Worm (Caenorhabditis elegans) whole organism, mixed stage, embryonic: ENCODE data around the gene M03B6.3.
A peak's percentile ranks its signal among the peaks of the same experiment; 100 is the strongest.

Experiments
- ces-1 ChIP-seq: fragments of 150-350 bp; optimal IDR thresholded peaks from 2 replicates; lab custom pipeline; 2014; ENCODE audit warnings: missing biosample characterization, missing genetic modification reagents, missing genetic modification characterization
- drap-1 ChIP-seq: fragments of 200-800 bp; sonication (Bioruptor generic); optimal IDR thresholded peaks from 3 replicates; lab custom pipeline; 2018; ENCODE audit warnings: mild to moderate bottlenecking, missing genetic modification characterization, missing compliant biosample characterization
- nhr-76 ChIP-seq: sonication (generic microtip); optimal IDR thresholded peaks from 2 replicates; lab custom pipeline; 2017; ENCODE audit warnings: missing biosample characterization, missing genetic modification characterization
- sptf-1 ChIP-seq: sonication (generic microtip); optimal IDR thresholded peaks from 2 replicates; lab custom pipeline; 2017; ENCODE audit warnings: mild to moderate bottlenecking, missing genetic modification characterization, moderate library complexity, missing compliant biosample characterization
- unc-62 ChIP-seq: fragments of 150-350 bp; optimal IDR thresholded peaks from 2 replicates; lab custom pipeline; 2014; ENCODE audit warnings: missing biosample characterization, missing genetic modification reagents, missing genetic modification characterization

DNA sequence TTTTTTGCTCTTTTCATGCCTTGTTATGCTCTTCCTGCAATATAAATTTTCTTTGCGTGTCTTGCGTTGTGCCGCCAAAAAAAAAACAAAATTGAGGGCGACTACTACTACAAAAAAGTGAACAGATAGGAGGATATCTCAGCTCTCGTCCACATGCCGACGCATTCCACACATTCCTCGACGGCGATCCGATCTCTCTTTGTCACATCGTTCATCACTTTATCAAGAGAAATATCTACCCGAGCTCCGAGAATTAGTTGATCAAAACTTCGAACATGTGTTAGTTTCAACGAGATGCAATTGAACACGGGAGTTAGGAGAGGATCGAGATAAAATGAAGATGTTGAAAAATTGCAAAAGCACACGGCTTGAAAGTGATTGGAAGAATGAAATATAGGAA is 7.0 kb upstream of the M03B6.3 start:
- TF ChIP-seq drap-1 (no peak), unc-62 (GFP tag; lab: Kevin White, UChicago) (peak; percentile 58), nhr-76 (tag; lab: Kevin White, UChicago) (no peak), ces-1 (GFP tag; lab: Kevin White, UChicago) (no peak), sptf-1 (no peak)
